Worm (Caenorhabditis elegans) whole organism, L2 larva: Measurements from ENCODE around the gene C34H4.5.

Source experiments
- ZK546.5 ChIP-seq: sonication (generic microtip); optimal IDR thresholded peaks from 2 replicates; lab custom pipeline; 2017; ENCODE audit warnings: missing biosample characterization, missing genetic modification characterization
- ama-1 ChIP-seq: fragments of 150-350 bp; optimal IDR thresholded peaks from 2 replicates; lab custom pipeline; 2018; ENCODE audit warnings: inconsistent platforms
- crh-2 ChIP-seq: sonication (generic microtip); optimal IDR thresholded peaks from 2 replicates; lab custom pipeline; 2017; ENCODE audit warnings: missing biosample characterization, missing genetic modification characterization
- elt-3 ChIP-seq: sonication (generic microtip); optimal IDR thresholded peaks from 2 replicates; lab custom pipeline; 2017; ENCODE audit warnings: missing biosample characterization, missing genetic modification characterization
- fos-1 ChIP-seq: fragments of 150-350 bp; optimal IDR thresholded peaks from 2 replicates; lab custom pipeline; 2014; ENCODE audit warnings: missing biosample characterization, missing genetic modification characterization
- lin-13 ChIP-seq: fragments of 150-350 bp; optimal IDR thresholded peaks from 2 replicates; lab custom pipeline; 2014; ENCODE audit warnings: missing biosample characterization, missing genetic modification reagents, missing genetic modification characterization
- lin-39 ChIP-seq: fragments of 150-350 bp; optimal IDR thresholded peaks from 2 replicates; lab custom pipeline; 2014; ENCODE audit warnings: missing biosample characterization, missing genetic modification reagents, missing genetic modification characterization
- nhr-23 ChIP-seq: fragments of 150-350 bp; optimal IDR thresholded peaks from 2 replicates; lab custom pipeline; 2014; ENCODE audit warnings: missing biosample characterization, missing genetic modification reagents, missing genetic modification characterization
- sem-4 ChIP-seq: fragments of 150-350 bp; optimal IDR thresholded peaks from 2 replicates; lab custom pipeline; 2014; ENCODE audit warnings: missing biosample characterization, missing genetic modification reagents, missing genetic modification characterization
- sma-9 ChIP-seq, 2 experiments: fragments of 150-350 bp in 1 of 2; sonication (generic microtip) in 1 of 2; optimal IDR thresholded peaks; 2 replicates each; lab custom pipeline; 2014 to 2016; ENCODE audit warnings: missing genetic modification characterization in 2 of 2, mild to moderate bottlenecking in 1 of 2, missing biosample characterization in 1 of 2, missing compliant biosample characterization in 1 of 2, missing genetic modification reagents in 1 of 2, moderate library complexity in 1 of 2
- snpc-4 ChIP-seq: fragments of 150-350 bp; optimal IDR thresholded peaks from 2 replicates; lab custom pipeline; 2014; ENCODE audit warnings: missing biosample characterization, missing genetic modification characterization

DNA sequence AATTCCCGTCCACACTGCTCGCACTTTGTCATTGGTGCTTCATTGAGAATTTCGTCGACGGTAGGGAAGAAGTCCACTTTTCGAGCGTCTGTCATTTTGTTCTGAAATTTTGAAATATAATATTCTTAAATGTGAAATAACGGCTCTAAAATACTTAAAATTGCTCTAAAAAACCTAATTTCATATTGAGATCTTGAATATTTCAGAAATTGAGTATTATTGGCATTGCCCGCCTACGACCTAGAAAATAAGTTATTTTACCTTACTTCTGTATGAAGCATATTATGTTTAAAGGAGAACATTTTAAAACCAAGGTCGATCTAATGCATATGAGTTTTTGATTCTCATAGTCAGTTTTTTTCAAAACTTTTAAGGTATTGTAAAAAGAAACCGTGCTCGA lies at the start of gene C34H4.5:
- TF ChIP-seq fos-1 (tag; lab: Kevin White, UChicago) (no peak), snpc-4 (tag; lab: Kevin White, UChicago) (no peak), elt-3 (tag; lab: Kevin White, UChicago) (no peak), lin-39 (tag; lab: Kevin White, UChicago) (no peak), ama-1 (lab: Kevin White, UChicago) (no peak), sma-9 (GFP tag; optimal IDR thresholded peaks at IDR 0.05; lab: Kevin White, UChicago) (no peak), sma-9 (tag; optimal IDR thresholded peaks at IDR 0.05; lab: Kevin White, UChicago) (no peak), lin-13 (GFP tag; lab: Kevin White, UChicago) (no peak), crh-2 (tag; lab: Kevin White, UChicago) (no peak), nhr-23 (tag; lab: Kevin White, UChicago) (no peak), ZK546.5 (tag; lab: Kevin White, UChicago) (no peak), sem-4 (tag; lab: Kevin White, UChicago) (no peak)
